Fruit fly (Drosophila melanogaster): ENCODE results near the gene Ir87a.

dm6 chr3R:13452261-13452660 lies 32.2 kb downstream of the Ir87a start:
- no peak for TF ChIP-seq CG10669 (GFP tag; optimal IDR thresholded peaks at IDR 0.05)
- no peak for TF ChIP-seq fd59A (GFP tag; optimal IDR thresholded peaks at IDR 0.05)
- TF ChIP-seq pdm3 (GFP tag; optimal IDR thresholded peaks at IDR 0.05), result no peak
- TF ChIP-seq CG16779 (tag; optimal IDR thresholded peaks at IDR 0.05), result no peak
- no peak for TF ChIP-seq acj6 (GFP tag; optimal IDR thresholded peaks at IDR 0.05)
- no peak for TF ChIP-seq CG34406 (GFP tag; optimal IDR thresholded peaks at IDR 0.05)
- no peak for TF ChIP-seq Gug (GFP tag; IDR thresholded peaks at IDR 0.05)
- no peak for TF ChIP-seq CG8632 (GFP tag; optimal IDR thresholded peaks at IDR 0.05)
- no peak for TF ChIP-seq ss (GFP tag; optimal IDR thresholded peaks at IDR 0.05)
- no peak for TF ChIP-seq CG31627 (GFP tag; optimal IDR thresholded peaks at IDR 0.05)
